Worm (Caenorhabditis elegans) whole organism, L1 larva: ENCODE data around the gene F56A11.5.

ENCODE experiments used
- ceh-82 ChIP-seq, 3 experiments: fragments of 150-350 bp in 1 of 3; sonication (generic microtip) in 2 of 3; optimal IDR thresholded peaks; 2 replicates each; lab custom pipeline; 2014 to 2017; ENCODE audit warnings: missing biosample characterization in 3 of 3, missing genetic modification characterization in 3 of 3
- ces-1 ChIP-seq: fragments of 150-350 bp; optimal IDR thresholded peaks from 2 replicates; lab custom pipeline; 2014; ENCODE audit warnings: missing biosample characterization, missing genetic modification reagents, missing genetic modification characterization

F56A11.5 gene

ce11 chrIV:519409-519808, 51.2 kb downstream of the F56A11.5 start, which contains the start of gene pig-1 (continued):
- TF ChIP-seq ceh-82 (tag; optimal IDR thresholded peaks at IDR 0.05; lab: Kevin White, UChicago) (peak; percentile 61 to 83 (median 72)), ces-1 (GFP tag; lab: Kevin White, UChicago) (no peak)
